Worm (Caenorhabditis elegans) whole organism, L4 larva: Measurements from ENCODE around the gene K09D9.1.

Experiments
- aly-2 ChIP-seq: sonication (generic microtip); optimal IDR thresholded peaks from 2 replicates; lab custom pipeline; 2018; ENCODE audit warnings: missing biosample characterization, missing genetic modification characterization
- ama-1 ChIP-seq: fragments of 150-350 bp; optimal IDR thresholded peaks from 2 replicates; lab custom pipeline; 2014; ENCODE audit warnings: inconsistent platforms, mixed read lengths
- ceh-20 ChIP-seq: fragments of 200-800 bp; sonication (Bioruptor generic); IDR thresholded peaks from 2 replicates; pipeline ENCODE4 v1.3.6; 2022; ENCODE audit warnings: missing genetic modification reagents, missing genetic modification characterization, missing compliant biosample characterization
- dmd-8 ChIP-seq: fragments of 200-800 bp; sonication (Bioruptor generic); IDR thresholded peaks from 2 replicates; pipeline ENCODE4 v1.3.6; 2022; ENCODE audit warnings: missing genetic modification characterization, missing compliant biosample characterization
- dve-1 ChIP-seq: sonication (generic microtip); optimal IDR thresholded peaks from 2 replicates; lab custom pipeline; 2017; ENCODE audit warnings: antibody characterized with exemption, mild to moderate bottlenecking, missing genetic modification characterization, missing compliant biosample characterization; ENCODE audit not compliant: insufficient read depth
- egl-27 ChIP-seq: sonication (generic microtip); optimal IDR thresholded peaks from 3 replicates; lab custom pipeline; 2017; ENCODE audit warnings: missing biosample characterization, missing genetic modification reagents, missing genetic modification characterization
- hlh-11 ChIP-seq: fragments of 200-800 bp; sonication (Bioruptor generic); optimal IDR thresholded peaks from 2 replicates; lab custom pipeline; 2018; ENCODE audit warnings: mild to moderate bottlenecking, missing genetic modification characterization, missing compliant biosample characterization
- lin-39 ChIP-seq: fragments of 150-350 bp; optimal IDR thresholded peaks from 2 replicates; lab custom pipeline; 2014; ENCODE audit warnings: missing biosample characterization, missing genetic modification reagents, missing genetic modification characterization
- madf-5 ChIP-seq, 2 experiments: fragments of 200-800 bp; sonication (Bioruptor generic); IDR thresholded peaks; 2 replicates each; pipeline ENCODE4 v1.3.6; 2022; ENCODE audit warnings: missing compliant biosample characterization in 2 of 2, missing genetic modification characterization in 2 of 2
- nhr-28 ChIP-seq: fragments of 150-350 bp; optimal IDR thresholded peaks from 2 replicates; lab custom pipeline; 2014; ENCODE audit warnings: missing biosample characterization, missing genetic modification characterization
- unc-130 ChIP-seq: sonication (generic microtip); optimal IDR thresholded peaks from 2 replicates; lab custom pipeline; 2016; ENCODE audit warnings: missing genetic modification reagents, missing genetic modification characterization, missing compliant biosample characterization

DNA sequence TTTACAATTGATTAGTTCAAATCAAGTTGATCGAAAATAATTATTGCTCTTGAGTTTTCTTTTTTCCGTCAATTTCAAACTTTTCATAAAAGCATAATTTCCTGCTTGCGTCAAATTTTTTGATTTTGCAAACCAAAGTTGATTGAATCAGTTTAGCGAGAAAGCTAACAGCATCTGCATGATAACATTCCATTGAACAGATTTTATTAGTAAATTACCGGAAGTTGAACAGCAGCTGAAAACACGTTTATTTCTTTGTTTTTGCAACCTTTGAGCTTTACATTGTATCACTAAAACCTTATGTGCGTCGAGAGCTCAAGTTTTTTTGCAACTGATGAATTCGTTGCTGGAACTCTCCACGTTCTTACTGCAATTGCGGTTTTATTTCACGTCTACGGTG lies 22.7 kb downstream of the K09D9.1 start, which contains the start of gene srh-169:
- TF ChIP-seq lin-39 (tag; lab: Kevin White, UChicago) (no peak), ceh-20 (GFP tag; lab: Robert Waterston, UW) (no peak), aly-2 (no peak), ama-1 (lab: Kevin White, UChicago) (no peak), unc-130 (no peak), egl-27 (no peak), hlh-11 (tag; lab: Kevin White, UChicago) (no peak), dve-1 (tag; lab: Kevin White, UChicago) (no peak), dmd-8 (GFP tag; lab: Robert Waterston, UW) (no peak), nhr-28 (tag; lab: Kevin White, UChicago) (no peak), madf-5 (GFP tag; IDR thresholded peaks at IDR 0.05; lab: Robert Waterston, UW) (no peak)
